Fruit fly (Drosophila melanogaster) whole organism, embryonic: ENCODE measurements around the gene dmGlut.

Experiments used
- Atf3 ChIP-seq: fragments of 200-800 bp; sonication (Bioruptor generic); optimal IDR thresholded peaks from 3 replicates; lab custom pipeline; 2016; ENCODE audit warnings: missing biosample characterization, missing genetic modification characterization
- Awh ChIP-seq: fragments of 200-800 bp; sonication (Bioruptor generic); IDR thresholded peaks from 2 replicates; pipeline ENCODE4, ENCODE4 v1.3.6; 2022; ENCODE audit warnings: missing biosample characterization, missing genetic modification characterization
- CG11398 ChIP-seq: fragments of 200-800 bp; sonication (Bioruptor generic); optimal IDR thresholded peaks from 2 replicates; lab custom pipeline; 2016; ENCODE audit warnings: missing biosample characterization, missing genetic modification characterization
- CG12236 ChIP-seq: fragments of 200-800 bp; sonication (Bioruptor generic); optimal IDR thresholded peaks from 2 replicates; lab custom pipeline; 2016; ENCODE audit warnings: missing biosample characterization, missing genetic modification characterization
- CG17361 ChIP-seq: fragments of 200-800 bp; sonication (Bioruptor generic); IDR thresholded peaks from 3 replicates; pipeline ENCODE4 v1.3.6; 2022; ENCODE audit warnings: missing biosample characterization, missing genetic modification characterization
- CG17568 ChIP-seq: fragments of 200-800 bp; sonication (Bioruptor generic); optimal IDR thresholded peaks from 2 replicates; lab custom pipeline; 2018; ENCODE audit warnings: missing biosample characterization, mild to moderate bottlenecking, missing genetic modification characterization, moderate library complexity
- CG31388 ChIP-seq: fragments of 200-800 bp; sonication (Bioruptor generic); optimal IDR thresholded peaks from 2 replicates; lab custom pipeline; 2016; ENCODE audit warnings: missing biosample characterization, missing genetic modification characterization
- CG32532 ChIP-seq: fragments of 200-800 bp; sonication (Bioruptor generic); IDR thresholded peaks from 2 replicates; pipeline ENCODE4 v1.3.6; 2022; ENCODE audit warnings: missing biosample characterization, missing genetic modification characterization
- CG4617 ChIP-seq: fragments of 200-800 bp; sonication (Bioruptor generic); optimal IDR thresholded peaks from 3 replicates; lab custom pipeline; 2016; ENCODE audit warnings: missing biosample characterization, missing genetic modification characterization, borderline replicate concordance
- CG4854 ChIP-seq: fragments of 200-800 bp; sonication (Bioruptor generic); optimal IDR thresholded peaks from 2 replicates; lab custom pipeline; 2016; ENCODE audit warnings: missing biosample characterization, missing genetic modification characterization, inconsistent platforms
- CG6272 ChIP-seq: fragments of 200-800 bp; sonication (Bioruptor generic); IDR thresholded peaks from 2 replicates; pipeline ENCODE4 v1.3.6; 2022; ENCODE audit warnings: missing biosample characterization, missing genetic modification characterization
- CG6765 ChIP-seq: fragments of 200-800 bp; sonication (Bioruptor generic); optimal IDR thresholded peaks from 3 replicates; lab custom pipeline; 2017; ENCODE audit warnings: missing biosample characterization, mild to moderate bottlenecking, missing genetic modification characterization
- CG8290 ChIP-seq, 3 experiments: fragments of 200-800 bp; sonication (Bioruptor generic); optimal IDR thresholded peaks; 2 replicates each; lab custom pipeline; 2016 to 2019; ENCODE audit warnings: missing biosample characterization in 3 of 3, missing genetic modification characterization in 3 of 3, mild to moderate bottlenecking in 2 of 3, moderate library complexity in 1 of 3
- CG8944 ChIP-seq: fragments of 200-800 bp; sonication (Bioruptor generic); optimal IDR thresholded peaks from 3 replicates; lab custom pipeline; 2016; ENCODE audit warnings: missing biosample characterization, missing genetic modification characterization
- CG9817 ChIP-seq: fragments of 200-800 bp; sonication (Bioruptor generic); optimal IDR thresholded peaks from 2 replicates; lab custom pipeline; 2018; ENCODE audit warnings: missing biosample characterization, mild to moderate bottlenecking, missing genetic modification characterization, moderate library complexity
- Drgx ChIP-seq: fragments of 200-800 bp; sonication (Bioruptor generic); IDR thresholded peaks from 2 replicates; pipeline ENCODE4 v1.3.6; 2022; ENCODE audit warnings: missing biosample characterization, missing genetic modification characterization
- E2f1 ChIP-seq: fragments of 200-800 bp; sonication (Bioruptor generic); IDR thresholded peaks from 2 replicates; pipeline ENCODE4 v1.3.6; 2022; ENCODE audit warnings: missing biosample characterization, missing genetic modification characterization
- HLH3B ChIP-seq: fragments of 200-800 bp; sonication (Bioruptor generic); IDR thresholded peaks from 2 replicates; pipeline ENCODE4 v1.3.6; 2022; ENCODE audit warnings: missing biosample characterization, missing genetic modification characterization
- Hey ChIP-seq: fragments of 200-800 bp; sonication (Bioruptor generic); optimal IDR thresholded peaks from 3 replicates; lab custom pipeline; 2018; ENCODE audit warnings: missing biosample characterization, mild to moderate bottlenecking, missing genetic modification characterization
- Hmr ChIP-seq: fragments of 200-800 bp; sonication (Bioruptor generic); optimal IDR thresholded peaks from 3 replicates; lab custom pipeline; 2017; ENCODE audit warnings: mild to moderate bottlenecking, missing biosample characterization, missing genetic modification reagents, missing genetic modification characterization
- Lim3 ChIP-seq: fragments of 200-800 bp; sonication (Bioruptor generic); IDR thresholded peaks from 2 replicates; pipeline ENCODE4 v1.3.6; 2022; ENCODE audit warnings: missing biosample characterization, missing genetic modification characterization
- MESR4 ChIP-seq: fragments of 200-800 bp; sonication (Bioruptor generic); optimal IDR thresholded peaks from 2 replicates; lab custom pipeline; 2018; ENCODE audit warnings: missing biosample characterization, mild to moderate bottlenecking, missing genetic modification characterization, moderate library complexity
- Med ChIP-seq: fragments of 200-800 bp; sonication (Bioruptor generic); peaks from one replicate; lab custom pipeline; 2016; ENCODE audit warnings: missing biosample characterization, missing genetic modification characterization, mild to moderate bottlenecking, inconsistent platforms, moderate library complexity
- Mrtf ChIP-seq: fragments of 200-800 bp; sonication (Bioruptor generic); IDR thresholded peaks from 3 replicates; pipeline ENCODE4 v1.3.6; 2022; ENCODE audit warnings: missing biosample characterization, missing genetic modification characterization
- NC2β ChIP-seq: fragments of 200-800 bp; sonication (Bioruptor generic); optimal IDR thresholded peaks from 2 replicates; lab custom pipeline; 2016; ENCODE audit warnings: missing biosample characterization, missing genetic modification characterization
- NK7.1 ChIP-seq: fragments of 200-800 bp; sonication (Bioruptor generic); optimal IDR thresholded peaks from 3 replicates; lab custom pipeline; 2016; ENCODE audit warnings: missing biosample characterization, missing genetic modification characterization
- Nf-YB ChIP-seq: fragments of 200-800 bp; sonication (Bioruptor generic); optimal IDR thresholded peaks from 3 replicates; lab custom pipeline; 2019; ENCODE audit warnings: missing biosample characterization, mild to moderate bottlenecking, missing genetic modification characterization, moderate library complexity
- Nf-YC ChIP-seq: fragments of 200-800 bp; optimal IDR thresholded peaks from 3 replicates; lab custom pipeline; 2019; ENCODE audit warnings: missing biosample characterization, mild to moderate bottlenecking, missing genetic modification characterization, moderate library complexity
- Opbp ChIP-seq: fragments of 200-800 bp; sonication (Bioruptor generic); IDR thresholded peaks from 3 replicates; pipeline ENCODE4 v1.3.6; 2022; ENCODE audit warnings: missing biosample characterization, missing genetic modification characterization; ENCODE audit not compliant: partially characterized antibody
- ab ChIP-seq: fragments of 200-800 bp; sonication (Bioruptor generic); optimal IDR thresholded peaks from 2 replicates; lab custom pipeline; 2016; ENCODE audit warnings: missing biosample characterization, missing genetic modification characterization
- cas ChIP-seq: fragments of 200-800 bp; sonication (Bioruptor generic); IDR thresholded peaks from 2 replicates; pipeline ENCODE4 v1.3.6; 2022; ENCODE audit warnings: missing biosample characterization, missing genetic modification characterization
- cg ChIP-seq: fragments of 200-800 bp; sonication (Bioruptor generic); optimal IDR thresholded peaks from 3 replicates; lab custom pipeline; 2019; ENCODE audit warnings: missing biosample characterization, mild to moderate bottlenecking, missing genetic modification characterization, moderate library complexity
- croc ChIP-seq: fragments of 200-800 bp; sonication (Bioruptor generic); conservative IDR thresholded peaks from 3 replicates; pipeline ENCODE4 v1.3.6; 2022; ENCODE audit warnings: missing biosample characterization, missing genetic modification characterization
- dmrt11E ChIP-seq: fragments of 200-800 bp; sonication (Bioruptor generic); optimal IDR thresholded peaks from 3 replicates; lab custom pipeline; 2018; ENCODE audit warnings: missing biosample characterization, mild to moderate bottlenecking, missing genetic modification characterization, moderate library complexity
- dmrt99B ChIP-seq: fragments of 200-800 bp; sonication (Bioruptor generic); optimal IDR thresholded peaks from 2 replicates; lab custom pipeline; 2018; ENCODE audit warnings: missing biosample characterization, mild to moderate bottlenecking, missing genetic modification characterization, moderate library complexity
- fu2 ChIP-seq: fragments of 200-800 bp; sonication (Bioruptor generic); optimal IDR thresholded peaks from 2 replicates; lab custom pipeline; 2016; ENCODE audit warnings: missing biosample characterization, missing genetic modification characterization
- gce ChIP-seq: fragments of 200-800 bp; sonication (Bioruptor generic); IDR thresholded peaks from 3 replicates; pipeline ENCODE4 v1.3.6; 2022; ENCODE audit warnings: missing biosample characterization, missing genetic modification characterization
- gsb-n ChIP-seq: fragments of 200-800 bp; sonication (Bioruptor generic); optimal IDR thresholded peaks from 3 replicates; lab custom pipeline; 2018; ENCODE audit warnings: missing biosample characterization, mild to moderate bottlenecking, missing genetic modification characterization
- lola ChIP-seq, 3 experiments: fragments of >200 bp in 2 of 3; fragments of 200-800 bp in 1 of 3; sonication (Bioruptor generic) in 1 of 3; optimal IDR thresholded peaks; 2 replicates each; lab custom pipeline; 2017 to 2019; ENCODE audit warnings: missing biosample characterization in 3 of 3, missing genetic modification characterization in 3 of 3, mild to moderate bottlenecking in 1 of 3, moderate library complexity in 1 of 3
- lov ChIP-seq, 2 experiments: fragments of 200-800 bp in 1 of 2; fragments of >200 bp in 1 of 2; sonication (Bioruptor generic) in 1 of 2; IDR thresholded peaks in 1 of 2; optimal IDR thresholded peaks in 1 of 2; 2 replicates in 1 of 2; 3 replicates in 1 of 2; pipeline versions ENCODE4 v1.3.6 to Lab custom; 2017 to 2022; ENCODE audit warnings: missing biosample characterization in 1 of 2, missing genetic modification characterization in 1 of 2
- mam ChIP-seq: fragments of 200-800 bp; sonication (Bioruptor generic); optimal IDR thresholded peaks from 3 replicates; lab custom pipeline; 2016; ENCODE audit warnings: missing biosample characterization, missing genetic modification characterization
- nau ChIP-seq: fragments of 200-800 bp; sonication (Bioruptor generic); optimal IDR thresholded peaks from 3 replicates; lab custom pipeline; 2017; ENCODE audit warnings: missing biosample characterization, mild to moderate bottlenecking, missing genetic modification characterization, missing genetic modification reagents
- nmo ChIP-seq: fragments of 200-800 bp; sonication (Bioruptor generic); optimal IDR thresholded peaks from 2 replicates; lab custom pipeline; 2018; ENCODE audit warnings: missing biosample characterization, mild to moderate bottlenecking, missing genetic modification characterization, moderate library complexity
- p53 ChIP-seq: fragments of 200-800 bp; sonication (Bioruptor generic); optimal IDR thresholded peaks from 2 replicates; lab custom pipeline; 2016; ENCODE audit warnings: missing biosample characterization, missing genetic modification characterization
- pum ChIP-seq: fragments of 200-800 bp; sonication (Bioruptor generic); optimal IDR thresholded peaks from 2 replicates; lab custom pipeline; 2016; ENCODE audit warnings: missing biosample characterization, missing genetic modification characterization
- sim ChIP-seq: fragments of 200-800 bp; sonication (Bioruptor generic); IDR thresholded peaks from 2 replicates; pipeline ENCODE4 v1.3.6; 2022; ENCODE audit warnings: missing biosample characterization, missing genetic modification characterization
- stwl ChIP-seq: fragments of 200-800 bp; sonication (Bioruptor generic); optimal IDR thresholded peaks from 3 replicates; lab custom pipeline; 2018; ENCODE audit warnings: missing biosample characterization, mild to moderate bottlenecking, missing genetic modification characterization, moderate library complexity
- tgo ChIP-seq: fragments of 200-800 bp; sonication (Bioruptor generic); IDR thresholded peaks from 3 replicates; pipeline ENCODE4 v1.3.6; 2022; ENCODE audit warnings: missing biosample characterization, missing genetic modification characterization
- zen ChIP-seq: fragments of 200-800 bp; sonication (Bioruptor generic); optimal IDR thresholded peaks from 3 replicates; lab custom pipeline; 2018; ENCODE audit warnings: missing biosample characterization, mild to moderate bottlenecking, missing genetic modification characterization, moderate library complexity
- zf30C ChIP-seq: fragments of 200-800 bp; sonication (Bioruptor generic); optimal IDR thresholded peaks from 3 replicates; lab custom pipeline; 2018; ENCODE audit warnings: missing biosample characterization, mild to moderate bottlenecking, missing genetic modification characterization

The dmGlut gene

DNA sequence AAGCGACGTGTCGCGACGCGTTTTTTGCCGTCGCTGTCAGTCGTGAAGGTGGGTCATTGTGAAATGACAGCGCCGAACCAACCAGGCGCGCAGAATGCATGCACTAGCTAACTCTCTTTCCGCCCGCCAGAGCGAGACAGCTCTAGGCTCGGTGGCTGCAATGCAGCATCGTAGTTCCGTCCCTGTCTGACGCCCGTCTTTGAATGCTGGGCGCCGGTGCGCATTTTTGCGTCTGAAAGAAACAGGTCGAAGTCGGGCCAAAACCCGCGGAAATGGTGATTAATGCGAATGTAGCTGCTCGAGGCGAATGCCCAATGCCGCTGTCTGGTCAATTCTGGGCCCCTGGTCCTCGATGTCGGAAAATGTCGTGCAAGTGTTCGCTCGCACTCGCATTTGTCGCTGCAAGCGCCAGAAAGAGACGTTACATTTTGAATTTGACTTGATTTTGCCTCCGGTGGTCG, 19.9 kb upstream of the dmGlut start:
- TF ChIP-seq CG32532 (GFP tag; lab: Robert Waterston, UW) (no peak), Nf-YB (peak; percentile 94), gce (GFP tag; lab: Robert Waterston, UW) (no peak), Hey (tag; lab: Kevin White, UChicago) (peak; percentile 75), gsb-n (tag; lab: Kevin White, UChicago) (peak; percentile 19), CG4617 (GFP tag; lab: Kevin White, UChicago) (no peak), CG31388 (GFP tag; lab: Kevin White, UChicago) (no peak), CG6272 (GFP tag; lab: Robert Waterston, UW) (peak; percentile 57; the same call in 1 of the 2 replicates), CG11398 (GFP tag; lab: Kevin White, UChicago) (no peak), Atf3 (GFP tag; lab: Kevin White, UChicago) (no peak), Hmr (GFP tag; lab: Kevin White, UChicago) (peak; percentile 94), nau (GFP tag; lab: Kevin White, UChicago) (peak; percentile 84), Awh (no peak), dmrt99B (peak; percentile 72), NC2β (GFP tag; lab: Kevin White, UChicago) (peak; percentile 66), cas (GFP tag; lab: Robert Waterston, UW) (no peak), CG6765 (GFP tag; lab: Kevin White, UChicago) (peak; percentile 52), CG12236 (GFP tag; lab: Kevin White, UChicago) (peak; percentile 16), pum (GFP tag; lab: Kevin White, UChicago) (peak; percentile 5), p53 (GFP tag; lab: Kevin White, UChicago) (peak; percentile 100), dmrt11E (tag; lab: Kevin White, UChicago) (peak; percentile 21), fu2 (no peak), CG4854 (GFP tag; lab: Kevin White, UChicago) (no peak), cg (GFP tag; lab: Kevin White, UChicago) (peak; percentile 69), lov (optimal IDR thresholded peaks at IDR 0.05; lab: Kevin White, UChicago) (no peak), lov (GFP tag; IDR thresholded peaks at IDR 0.05; lab: Robert Waterston, UW) (no peak), NK7.1 (no peak), Nf-YC (tag; lab: Kevin White, UChicago) (peak; percentile 98), lola (GFP tag; optimal IDR thresholded peaks at IDR 0.05; lab: Kevin White, UChicago) (no peak), stwl (tag; lab: Kevin White, UChicago) (peak; percentile 43), CG8944 (GFP tag; lab: Kevin White, UChicago) (no peak), CG9817 (no peak), ab (GFP tag; lab: Kevin White, UChicago) (no peak), CG8290 (GFP tag; optimal IDR thresholded peaks at IDR 0.05; lab: Kevin White, UChicago) (peak; percentile 53), CG8290 (tag; optimal IDR thresholded peaks at IDR 0.05; lab: Kevin White, UChicago) (peak; percentile 90 to 93), Drgx (GFP tag; lab: Robert Waterston, UW) (no peak), zf30C (peak; percentile 14), E2f1 (GFP tag; lab: Robert Waterston, UW) (no peak), mam (GFP tag; lab: Kevin White, UChicago) (peak; percentile 12), sim (GFP tag; lab: Robert Waterston, UW) (no peak), Opbp (GFP tag; lab: Robert Waterston, UW) (no peak), Med (peak; percentile 96), zen (tag; lab: Kevin White, UChicago) (peak; percentile 88), CG17568 (GFP tag; lab: Kevin White, UChicago) (peak; percentile 63), croc (GFP tag; lab: Robert Waterston, UW) (no peak; the same call in 2 of the 3 replicates), Lim3 (GFP tag; lab: Robert Waterston, UW) (no peak), MESR4 (GFP tag; lab: Kevin White, UChicago) (peak; percentile 32), CG17361 (GFP tag; lab: Robert Waterston, UW) (no peak), Mrtf (GFP tag; lab: Robert Waterston, UW) (no peak), nmo (GFP tag; lab: Kevin White, UChicago) (peak; percentile 81), HLH3B (GFP tag; lab: Robert Waterston, UW) (no peak), tgo (GFP tag; lab: Robert Waterston, UW) (no peak)
